Fruit fly (Drosophila melanogaster) whole organism, embryonic: Measurements from ENCODE around the gene cnc.

Experiments
- Ada2b ChIP-seq: fragments of 200-800 bp; sonication (Bioruptor generic); IDR thresholded peaks from 2 replicates; pipeline ENCODE4 v1.3.6; 2022; ENCODE audit warnings: missing biosample characterization, missing genetic modification characterization
- Atf-2 ChIP-seq: fragments of 200-800 bp; sonication (Bioruptor generic); optimal IDR thresholded peaks from 2 replicates; lab custom pipeline; 2016; ENCODE audit warnings: missing biosample characterization, missing genetic modification characterization
- CG10321 ChIP-seq: fragments of 200-800 bp; sonication (Bioruptor generic); IDR thresholded peaks from 2 replicates; pipeline ENCODE4 v1.3.6; 2022; ENCODE audit warnings: missing biosample characterization, missing genetic modification characterization
- CG10543 ChIP-seq: fragments of 200-800 bp; sonication (Bioruptor generic); optimal IDR thresholded peaks from 3 replicates; lab custom pipeline; 2017; ENCODE audit warnings: missing biosample characterization, mild to moderate bottlenecking, missing genetic modification characterization, moderate library complexity
- CG12236 ChIP-seq: fragments of 200-800 bp; sonication (Bioruptor generic); optimal IDR thresholded peaks from 2 replicates; lab custom pipeline; 2016; ENCODE audit warnings: missing biosample characterization, missing genetic modification characterization
- CG12744 ChIP-seq: fragments of 200-800 bp; sonication (Bioruptor generic); optimal IDR thresholded peaks from 2 replicates; lab custom pipeline; 2016; ENCODE audit warnings: missing biosample characterization, missing genetic modification characterization
- CG12769 ChIP-seq: fragments of 200-800 bp; sonication (Bioruptor generic); optimal IDR thresholded peaks from 2 replicates; lab custom pipeline; 2019; ENCODE audit warnings: missing biosample characterization, mild to moderate bottlenecking, missing genetic modification characterization, moderate library complexity
- CG13287 ChIP-seq: fragments of 200-800 bp; sonication (Bioruptor generic); IDR thresholded peaks from 2 replicates; pipeline ENCODE4 v1.3.6; 2022; ENCODE audit warnings: missing biosample characterization, missing genetic modification characterization; ENCODE audit not compliant: partially characterized antibody
- CG15011 ChIP-seq: fragments of 200-800 bp; sonication (Bioruptor generic); optimal IDR thresholded peaks from 3 replicates; lab custom pipeline; 2018; ENCODE audit warnings: missing biosample characterization, mild to moderate bottlenecking, missing genetic modification characterization
- CG15479 ChIP-seq: fragments of 200-800 bp; sonication (Bioruptor generic); optimal IDR thresholded peaks from 3 replicates; lab custom pipeline; 2019; ENCODE audit warnings: missing biosample characterization, mild to moderate bottlenecking, missing genetic modification characterization, moderate library complexity
- CG17829 ChIP-seq: fragments of 200-800 bp; optimal IDR thresholded peaks from 2 replicates; lab custom pipeline; 2019; ENCODE audit warnings: missing biosample characterization, mild to moderate bottlenecking, missing genetic modification characterization, moderate library complexity
- CG17912 ChIP-seq: fragments of 200-800 bp; sonication (Bioruptor generic); optimal IDR thresholded peaks from 2 replicates; lab custom pipeline; 2018; ENCODE audit warnings: missing biosample characterization, mild to moderate bottlenecking, missing genetic modification characterization
- CG32532 ChIP-seq: fragments of 200-800 bp; sonication (Bioruptor generic); IDR thresholded peaks from 2 replicates; pipeline ENCODE4 v1.3.6; 2022; ENCODE audit warnings: missing biosample characterization, missing genetic modification characterization
- CG33557 ChIP-seq: fragments of 200-800 bp; sonication (Bioruptor generic); optimal IDR thresholded peaks from 2 replicates; lab custom pipeline; 2019; ENCODE audit warnings: missing biosample characterization, mild to moderate bottlenecking, missing genetic modification characterization, moderate library complexity
- CG4424 ChIP-seq: fragments of 200-800 bp; sonication (Bioruptor generic); optimal IDR thresholded peaks from 3 replicates; lab custom pipeline; 2016; ENCODE audit warnings: missing biosample characterization, missing genetic modification characterization
- CG7839 ChIP-seq: fragments of 200-800 bp; sonication (Bioruptor generic); optimal IDR thresholded peaks from 3 replicates; lab custom pipeline; 2018; ENCODE audit warnings: missing biosample characterization, mild to moderate bottlenecking, missing genetic modification characterization, moderate library complexity
- CG8290 ChIP-seq, 3 experiments: fragments of 200-800 bp; sonication (Bioruptor generic); optimal IDR thresholded peaks; 2 replicates each; lab custom pipeline; 2016 to 2019; ENCODE audit warnings: missing biosample characterization in 3 of 3, missing genetic modification characterization in 3 of 3, mild to moderate bottlenecking in 2 of 3, moderate library complexity in 1 of 3
- CG8478 ChIP-seq: fragments of >200 bp; optimal IDR thresholded peaks from 2 replicates; lab custom pipeline; 2018
- CoRest ChIP-seq: fragments of 200-800 bp; sonication (Bioruptor generic); optimal IDR thresholded peaks from 3 replicates; lab custom pipeline; 2018; ENCODE audit warnings: missing biosample characterization, mild to moderate bottlenecking, missing genetic modification characterization, moderate library complexity
- D ChIP-seq, 2 experiments: fragments of 200-800 bp in 1 of 2; fragments of >200 bp in 1 of 2; sonication (Bioruptor generic) in 1 of 2; optimal IDR thresholded peaks; 2 replicates in 1 of 2; 3 replicates in 1 of 2; lab custom pipeline; 2017; ENCODE audit warnings: mild to moderate bottlenecking in 1 of 2, missing biosample characterization in 1 of 2, missing genetic modification characterization in 1 of 2, missing genetic modification reagents in 1 of 2
- Deaf1 ChIP-seq: fragments of 200-800 bp; optimal IDR thresholded peaks from 3 replicates; lab custom pipeline; 2019; ENCODE audit warnings: missing biosample characterization, mild to moderate bottlenecking, missing genetic modification characterization, moderate library complexity
- Dfd ChIP-seq, 2 experiments: fragments of >200 bp; optimal IDR thresholded peaks; 2 replicates each; lab custom pipeline; 2017; ENCODE audit warnings: missing biosample characterization in 2 of 2, missing genetic modification characterization in 2 of 2
- Elba2 ChIP-seq: fragments of 200-800 bp; sonication (Bioruptor generic); optimal IDR thresholded peaks from 3 replicates; lab custom pipeline; 2016; ENCODE audit warnings: missing biosample characterization, missing genetic modification characterization
- HLH3B ChIP-seq: fragments of 200-800 bp; sonication (Bioruptor generic); IDR thresholded peaks from 2 replicates; pipeline ENCODE4 v1.3.6; 2022; ENCODE audit warnings: missing biosample characterization, missing genetic modification characterization
- Jarid2 ChIP-seq: fragments of 200-800 bp; sonication (Bioruptor generic); optimal IDR thresholded peaks from 3 replicates; lab custom pipeline; 2017; ENCODE audit warnings: mild to moderate bottlenecking, missing biosample characterization, missing genetic modification reagents, missing genetic modification characterization
- MBD-R2 ChIP-seq: fragments of 200-800 bp; sonication (Bioruptor generic); IDR thresholded peaks from 2 replicates; pipeline ENCODE4 v1.3.6; 2022; ENCODE audit warnings: missing biosample characterization, missing genetic modification characterization
- Med ChIP-seq: fragments of 200-800 bp; sonication (Bioruptor generic); peaks from one replicate; lab custom pipeline; 2016; ENCODE audit warnings: missing biosample characterization, missing genetic modification characterization, mild to moderate bottlenecking, inconsistent platforms, moderate library complexity
- Nf-YC ChIP-seq: fragments of 200-800 bp; optimal IDR thresholded peaks from 3 replicates; lab custom pipeline; 2019; ENCODE audit warnings: missing biosample characterization, mild to moderate bottlenecking, missing genetic modification characterization, moderate library complexity
- Opbp ChIP-seq: fragments of 200-800 bp; sonication (Bioruptor generic); IDR thresholded peaks from 3 replicates; pipeline ENCODE4 v1.3.6; 2022; ENCODE audit warnings: missing biosample characterization, missing genetic modification characterization; ENCODE audit not compliant: partially characterized antibody
- abd-A ChIP-seq: fragments of 200-800 bp; sonication (Bioruptor generic); optimal IDR thresholded peaks from 3 replicates; lab custom pipeline; 2019; ENCODE audit warnings: missing biosample characterization, mild to moderate bottlenecking, missing genetic modification characterization, moderate library complexity
- al ChIP-seq: fragments of 200-800 bp; sonication (Bioruptor generic); IDR thresholded peaks from 2 replicates; pipeline ENCODE4 v1.3.6; 2022; ENCODE audit warnings: missing biosample characterization, missing genetic modification characterization
- ara ChIP-seq: fragments of 200-800 bp; sonication (Bioruptor generic); IDR thresholded peaks from 2 replicates; pipeline ENCODE4 v1.3.6; 2022; ENCODE audit warnings: missing biosample characterization, missing genetic modification characterization
- bbx ChIP-seq: fragments of 200-800 bp; sonication (Bioruptor generic); IDR thresholded peaks from 2 replicates; pipeline ENCODE4 v1.3.6; 2022; ENCODE audit warnings: missing biosample characterization, missing genetic modification characterization; ENCODE audit not compliant: partially characterized antibody
- cg ChIP-seq: fragments of 200-800 bp; sonication (Bioruptor generic); optimal IDR thresholded peaks from 3 replicates; lab custom pipeline; 2019; ENCODE audit warnings: missing biosample characterization, mild to moderate bottlenecking, missing genetic modification characterization, moderate library complexity
- gcm ChIP-seq: fragments of 200-800 bp; sonication (Bioruptor generic); optimal IDR thresholded peaks from 2 replicates; lab custom pipeline; 2019; ENCODE audit warnings: missing biosample characterization, mild to moderate bottlenecking, missing genetic modification characterization, moderate library complexity
- gsb-n ChIP-seq: fragments of 200-800 bp; sonication (Bioruptor generic); optimal IDR thresholded peaks from 3 replicates; lab custom pipeline; 2018; ENCODE audit warnings: missing biosample characterization, mild to moderate bottlenecking, missing genetic modification characterization
- ind ChIP-seq: fragments of 200-800 bp; sonication (Bioruptor generic); optimal IDR thresholded peaks from 3 replicates; lab custom pipeline; 2016; ENCODE audit warnings: missing biosample characterization, missing genetic modification characterization
- insv ChIP-seq, 2 experiments: fragments of 200-800 bp; sonication (Bioruptor generic); optimal IDR thresholded peaks; 3 replicates each; lab custom pipeline; 2016 to 2018; ENCODE audit warnings: missing biosample characterization in 2 of 2, missing genetic modification characterization in 2 of 2
- kni ChIP-seq: fragments of 200-800 bp; sonication (Bioruptor generic); optimal IDR thresholded peaks from 3 replicates; lab custom pipeline; 2017; ENCODE audit warnings: mild to moderate bottlenecking, missing biosample characterization, missing genetic modification reagents, missing genetic modification characterization
- pros ChIP-seq: fragments of 200-800 bp; sonication (Bioruptor generic); optimal IDR thresholded peaks from 3 replicates; lab custom pipeline; 2019; ENCODE audit warnings: missing biosample characterization, mild to moderate bottlenecking, missing genetic modification characterization, moderate library complexity
- rib ChIP-seq: fragments of 200-800 bp; sonication (Bioruptor generic); IDR thresholded peaks from 2 replicates; pipeline ENCODE4 v1.3.6; 2022; ENCODE audit warnings: missing biosample characterization, missing genetic modification characterization
- sd ChIP-seq: fragments of 200-800 bp; sonication (Bioruptor generic); optimal IDR thresholded peaks from 3 replicates; lab custom pipeline; 2018; ENCODE audit warnings: missing biosample characterization, mild to moderate bottlenecking, missing genetic modification characterization, moderate library complexity
- sens ChIP-seq: fragments of 200-800 bp; sonication (Bioruptor generic); peaks from one replicate; lab custom pipeline; 2016; ENCODE audit warnings: missing biosample characterization, missing genetic modification characterization
- vnd ChIP-seq: fragments of 200-800 bp; sonication (Bioruptor generic); IDR thresholded peaks from 3 replicates; pipeline ENCODE4 v1.3.6; 2022; ENCODE audit warnings: missing biosample characterization, missing genetic modification characterization; ENCODE audit not compliant: partially characterized antibody
- vvl ChIP-seq: fragments of 200-800 bp; sonication (Bioruptor generic); IDR thresholded peaks from 2 replicates; pipeline ENCODE4 v1.3.6; 2022; ENCODE audit warnings: missing biosample characterization, missing genetic modification characterization
- z ChIP-seq: fragments of 200-800 bp; sonication (Bioruptor generic); IDR thresholded peaks from 3 replicates; pipeline ENCODE4 v1.3.6; 2022; ENCODE audit warnings: missing biosample characterization, missing genetic modification characterization
- zen ChIP-seq: fragments of 200-800 bp; sonication (Bioruptor generic); optimal IDR thresholded peaks from 3 replicates; lab custom pipeline; 2018; ENCODE audit warnings: missing biosample characterization, mild to moderate bottlenecking, missing genetic modification characterization, moderate library complexity

cnc gene

DNA sequence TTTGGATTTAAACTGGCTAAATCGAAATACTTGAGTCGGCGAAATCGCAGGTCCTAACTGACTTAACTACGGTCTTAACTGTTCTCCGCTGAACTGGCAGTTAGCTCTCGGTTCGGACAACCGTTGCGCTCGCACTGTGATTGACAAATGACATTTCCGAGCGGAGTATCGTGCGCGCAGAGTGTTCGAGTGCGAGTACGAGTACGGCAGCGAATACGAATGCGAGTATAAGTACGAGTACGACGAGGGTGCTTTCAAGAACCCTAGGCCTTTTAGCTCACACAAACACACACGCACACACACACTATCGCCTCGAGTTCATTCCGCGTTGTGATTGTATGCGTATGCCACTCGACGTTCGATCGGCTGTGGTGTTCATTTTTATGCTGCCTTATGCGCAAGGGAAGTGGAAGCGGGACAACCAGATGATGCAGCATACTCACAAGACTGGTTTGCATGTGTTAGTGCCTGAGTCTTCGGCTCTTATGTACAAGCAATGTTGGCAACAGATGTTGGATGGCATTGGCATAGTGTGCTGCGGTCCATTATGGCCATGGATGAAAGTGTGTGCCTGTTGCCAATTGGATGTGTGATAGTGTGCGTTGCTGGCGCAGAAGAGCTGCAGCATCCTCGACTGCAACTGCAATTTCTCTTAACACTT lies 84.7 kb downstream of the cnc start, which contains the start of gene hh:
hh (minus strand) TSS at position 229 of the 661 bp plus-strand sequence.
- peak; percentile 57 for TF ChIP-seq kni (GFP tag; lab: Kevin White, UChicago)
- TF ChIP-seq CG33557 (GFP tag; lab: Kevin White, UChicago) = no peak
- TF ChIP-seq CG12744 (GFP tag; lab: Kevin White, UChicago) = no peak
- TF ChIP-seq CG7839 = no peak
- peak; percentile 11; the same call in 1 of the 2 replicates for TF ChIP-seq CG13287
- TF ChIP-seq CG17829 = peak; percentile 26
- peak; percentile 91 for TF ChIP-seq z (GFP tag; lab: Robert Waterston, UW)
- peak; percentile 60 for TF ChIP-seq CoRest
- TF ChIP-seq CG32532 = peak; percentile 9; the same call in 1 of the 2 replicates
- no peak for TF ChIP-seq CG17912 (GFP tag; lab: Kevin White, UChicago)
- peak; percentile 95 for TF ChIP-seq Deaf1 (tag; lab: Kevin White, UChicago)
- TF ChIP-seq vvl (GFP tag; lab: Robert Waterston, UW) = 0 out of 2 replicates have a peak, but pooled peaks have one; percentile 24
- TF ChIP-seq CG4424 (GFP tag; lab: Kevin White, UChicago) = no peak
- no peak for TF ChIP-seq HLH3B
- TF ChIP-seq Nf-YC = peak; percentile 95
- TF ChIP-seq CG8290 (GFP tag; optimal IDR thresholded peaks at IDR 0.05; lab: Kevin White, UChicago) = no peak
- TF ChIP-seq CG8290 (tag; optimal IDR thresholded peaks at IDR 0.05; lab: Kevin White, UChicago) = peak in 1 of 2 experiments; percentile 31
- TF ChIP-seq CG10321 (GFP tag; lab: Robert Waterston, UW) = peak; percentile 95
- peak; percentile 26 for TF ChIP-seq gsb-n (tag; lab: Kevin White, UChicago)
- TF ChIP-seq ind = no peak
- peak; percentile 100 for TF ChIP-seq cg (GFP tag; lab: Kevin White, UChicago)
- TF ChIP-seq D (optimal IDR thresholded peaks at IDR 0.05; lab: Kevin White, UChicago) = peak; percentile 98
- no peak for TF ChIP-seq D (GFP tag; optimal IDR thresholded peaks at IDR 0.05; lab: Kevin White, UChicago)
- TF ChIP-seq insv (GFP tag; optimal IDR thresholded peaks at IDR 0.05; lab: Kevin White, UChicago) = peak in 1 of 2 experiments; percentile 71
- TF ChIP-seq CG10543 (GFP tag; lab: Kevin White, UChicago) = peak; percentile 21
- TF ChIP-seq Elba2 (GFP tag; lab: Kevin White, UChicago) = peak; percentile 83
- 0 out of 2 replicates have a peak, but pooled peaks have one; percentile 18 for TF ChIP-seq MBD-R2 (GFP tag; lab: Robert Waterston, UW)
- TF ChIP-seq gcm (GFP tag; lab: Kevin White, UChicago) = peak; percentile 43
- TF ChIP-seq Jarid2 = peak; percentile 63
- TF ChIP-seq Med (GFP tag; lab: Kevin White, UChicago) = peak; percentile 66
- TF ChIP-seq vnd (GFP tag; lab: Robert Waterston, UW) = peak; percentile 50; the same call in 2 of the 3 replicates
- no peak for TF ChIP-seq Atf-2 (GFP tag; lab: Kevin White, UChicago)
- peak in 1 of 2 experiments; percentile 66 for TF ChIP-seq Dfd (GFP tag; optimal IDR thresholded peaks at IDR 0.05; lab: Kevin White, UChicago)
- TF ChIP-seq Ada2b (GFP tag; lab: Robert Waterston, UW) = no peak
- no peak for TF ChIP-seq CG15011 (GFP tag; lab: Kevin White, UChicago)
- TF ChIP-seq abd-A (tag; lab: Kevin White, UChicago) = peak; percentile 44
- TF ChIP-seq sd (tag; lab: Kevin White, UChicago) = peak; percentile 40
- TF ChIP-seq pros (GFP tag; lab: Kevin White, UChicago) = peak; percentile 76
- peak; percentile 51; the same call in 1 of the 2 replicates for TF ChIP-seq rib
- TF ChIP-seq CG15479 = peak; percentile 93
- peak; percentile 81 for TF ChIP-seq CG12236 (GFP tag; lab: Kevin White, UChicago)
- TF ChIP-seq bbx (GFP tag; lab: Robert Waterston, UW) = 0 out of 2 replicates have a peak, but pooled peaks have one; percentile 24
- peak; percentile 36; the same call in 1 of the 3 replicates for TF ChIP-seq Opbp (GFP tag; lab: Robert Waterston, UW)
- TF ChIP-seq zen (tag; lab: Kevin White, UChicago) = peak; percentile 40
- no peak for TF ChIP-seq CG12769 (tag; lab: Kevin White, UChicago)
- TF ChIP-seq al (GFP tag; lab: Robert Waterston, UW) = no peak
- TF ChIP-seq CG8478 (lab: Kevin White, UChicago) = peak; percentile 99
- peak; percentile 42 for TF ChIP-seq sens (GFP tag; lab: Kevin White, UChicago)
- 0 out of 2 replicates have a peak, but pooled peaks have one; percentile 27 for TF ChIP-seq ara (GFP tag; lab: Robert Waterston, UW)
